Worm (Caenorhabditis elegans): Measurements from ENCODE around the gene rheb-1.
A peak's percentile ranks its signal among the peaks of the same experiment; 100 is the strongest.

rheb-1 gene

ce11 chrIII:9467095-9467494 lies 11.3 kb upstream of the rheb-1 start, which contains the start of gene baf-1 (continued):
- TF ChIP-seq dsc-1 (tag; optimal IDR thresholded peaks at IDR 0.05) (peak; percentile 44), isw-1 (GFP tag; IDR thresholded peaks at IDR 0.05) (peak; percentile 57), lin-13 (GFP tag; optimal IDR thresholded peaks at IDR 0.05) (peak; percentile 58), blmp-1 (tag; optimal IDR thresholded peaks at IDR 0.05) (peak; percentile 30), nhr-11 (tag; optimal IDR thresholded peaks at IDR 0.05) (no peak), unc-98 (GFP tag; IDR thresholded peaks at IDR 0.05) (no peak), nhr-77 (tag; optimal IDR thresholded peaks at IDR 0.05) (peak; percentile 39), nhr-28 (tag; optimal IDR thresholded peaks at IDR 0.05) (no peak), lir-3 (tag; optimal IDR thresholded peaks at IDR 0.05; ENCODE audit: poor library complexity) (peak; percentile 59), mep-1 (tag; optimal IDR thresholded peaks at IDR 0.05) (peak; percentile 51), grh-1 (GFP tag; IDR thresholded peaks at IDR 0.05) (no peak), snpc-4 (tag; optimal IDR thresholded peaks at IDR 0.05) (peak; percentile 76), nhr-84 (tag; optimal IDR thresholded peaks at IDR 0.05) (no peak), nhr-47 (tag; optimal IDR thresholded peaks at IDR 0.05) (peak; percentile 78), skn-1 (tag; optimal IDR thresholded peaks at IDR 0.05) (peak; percentile 81), Y116A8C.19 (tag; optimal IDR thresholded peaks at IDR 0.05; ENCODE audit: borderline replicate concordance) (no peak), ces-1 (GFP tag; optimal IDR thresholded peaks at IDR 0.05) (no peak), nhr-19 (GFP tag; conservative IDR thresholded peaks at IDR 0.05) (peak; percentile 46), unc-86 (tag; optimal IDR thresholded peaks at IDR 0.05) (peak; percentile 17), tbx-2 (tag; optimal IDR thresholded peaks at IDR 0.05) (peak; percentile 60), egl-13 (tag; optimal IDR thresholded peaks at IDR 0.05) (no peak), lin-35 (GFP tag; optimal IDR thresholded peaks at IDR 0.05) (peak; percentile 72 to 83), C16A3.4 (tag; optimal IDR thresholded peaks at IDR 0.05) (peak; percentile 50), fkh-4 (tag; optimal IDR thresholded peaks at IDR 0.05; ENCODE audit: borderline replicate concordance) (no peak), ceh-90 (tag; optimal IDR thresholded peaks at IDR 0.05) (peak; percentile 57), aly-2 (tag; optimal IDR thresholded peaks at IDR 0.05) (no peak), nhr-85 (tag) (peak; percentile 77), lin-39 (tag; optimal IDR thresholded peaks at IDR 0.05) (peak; percentile 2), fos-1 (tag; optimal IDR thresholded peaks at IDR 0.05) (peak; percentile 1), mdl-1 (tag; optimal IDR thresholded peaks at IDR 0.05) (peak in 1 of 2 experiments; percentile 3), snu-23 (GFP tag; optimal IDR thresholded peaks at IDR 0.05) (peak; percentile 60), ztf-4 (tag; optimal IDR thresholded peaks at IDR 0.05) (no peak), hlh-4 (tag; optimal IDR thresholded peaks at IDR 0.05) (no peak), nhr-20 (tag; optimal IDR thresholded peaks at IDR 0.05) (peak; percentile 66), C04F5.9 (tag; optimal IDR thresholded peaks at IDR 0.05) (no peak), swsn-7 (tag; optimal IDR thresholded peaks at IDR 0.05) (peak; percentile 68), zag-1 (tag; optimal IDR thresholded peaks at IDR 0.05) (no peak), hpl-2 (GFP tag; optimal IDR thresholded peaks at IDR 0.05) (peak; percentile 22), lin-14 (GFP tag; optimal IDR thresholded peaks at IDR 0.05) (peak; percentile 55), ztf-11 (tag; optimal IDR thresholded peaks at IDR 0.05) (peak in 1 of 2 experiments; percentile 10), sup-37 (GFP tag; optimal IDR thresholded peaks at IDR 0.05) (no peak)

ce11 chrIII:9465865-9466264 lies 10.0 kb upstream of the rheb-1 start, which contains the start of gene B0464.6:
Gene B0464.6 (minus strand): TSS chrIII:9465965.
- TF ChIP-seq lir-3 (tag; optimal IDR thresholded peaks at IDR 0.05; ENCODE audit: poor library complexity): no peak
- no peak for TF ChIP-seq elt-2 (tag; optimal IDR thresholded peaks at IDR 0.05)
- TF ChIP-seq nhr-84 (tag; optimal IDR thresholded peaks at IDR 0.05): no peak
- no peak for TF ChIP-seq jun-1 (tag; optimal IDR thresholded peaks at IDR 0.05)
- TF ChIP-seq nhr-71 (tag; optimal IDR thresholded peaks at IDR 0.05): no peak
- no peak for TF ChIP-seq lin-15B (tag; optimal IDR thresholded peaks at IDR 0.05)
- no peak for TF ChIP-seq fkh-10 (GFP tag; optimal IDR thresholded peaks at IDR 0.05)
- no peak for TF ChIP-seq lin-13 (GFP tag; optimal IDR thresholded peaks at IDR 0.05)
- TF ChIP-seq mab-9 (GFP tag; IDR thresholded peaks at IDR 0.05): no peak
- TF ChIP-seq aly-2 (tag; optimal IDR thresholded peaks at IDR 0.05): no peak
- no peak for TF ChIP-seq hlh-4 (tag; optimal IDR thresholded peaks at IDR 0.05)
- no peak for TF ChIP-seq sox-4 (tag; optimal IDR thresholded peaks at IDR 0.05)
- no peak for TF ChIP-seq nhr-47 (tag; optimal IDR thresholded peaks at IDR 0.05)
